Fruit fly (Drosophila melanogaster) whole organism, embryonic: ENCODE measurements around the gene CG33298.

Experiments
- B-H2 ChIP-seq: fragments of 200-800 bp; sonication (Bioruptor generic); optimal IDR thresholded peaks from 2 replicates; lab custom pipeline; 2018; ENCODE audit warnings: missing biosample characterization, mild to moderate bottlenecking, missing genetic modification characterization
- CG5180 ChIP-seq: fragments of 200-800 bp; sonication (Bioruptor generic); optimal IDR thresholded peaks from 3 replicates; lab custom pipeline; 2017; ENCODE audit warnings: missing biosample characterization, missing genetic modification characterization, mild to moderate bottlenecking, moderate library complexity, missing genetic modification reagents
- Taf1 ChIP-seq: fragments of 200-800 bp; sonication (Bioruptor generic); IDR thresholded peaks from 2 replicates; pipeline ENCODE4 v1.3.6; 2022; ENCODE audit warnings: missing biosample characterization, missing genetic modification characterization
- ac ChIP-seq: fragments of 200-800 bp; sonication (Bioruptor generic); optimal IDR thresholded peaks from 3 replicates; lab custom pipeline; 2017; ENCODE audit warnings: missing biosample characterization, mild to moderate bottlenecking, missing genetic modification characterization

dm6 chr2L:9567398-9567856, 72.2 kb downstream of the CG33298 start:
- peak; percentile 100 for TF ChIP-seq B-H2 (GFP tag; lab: Kevin White, UChicago)
- peak; percentile 93 for TF ChIP-seq CG5180
- TF ChIP-seq Taf1, result peak; percentile 70
- TF ChIP-seq ac (GFP tag; lab: Kevin White, UChicago), result peak; percentile 89
